Fruit fly (Drosophila melanogaster): Measurements from ENCODE around the gene spd-2.

- no peak for TF ChIP-seq toe (GFP tag; optimal IDR thresholded peaks at IDR 0.05)
- no peak for TF ChIP-seq Crg-1 (GFP tag; optimal IDR thresholded peaks at IDR 0.05)
- TF ChIP-seq kay (GFP tag; ENCODE audit: borderline replicate concordance), result no peak
- TF ChIP-seq cic (GFP tag; optimal IDR thresholded peaks at IDR 0.05), result no peak
- no peak for TF ChIP-seq CG7045 (GFP tag; optimal IDR thresholded peaks at IDR 0.05)
- no peak for TF ChIP-seq CG33017 (tag; optimal IDR thresholded peaks at IDR 0.05)
These were observed 28.1 kb downstream of the spd-2 start, which contains the start of gene UQCR-6.4L for dm6 chr3L:16566700-16567221.

Measured in whole organism, adult.